Worm (Caenorhabditis elegans) whole organism, mixed stage, embryonic: ENCODE data around the gene F19B6.1.

Experiments used
- ceh-39 ChIP-seq: fragments of 150-350 bp; optimal IDR thresholded peaks from 2 replicates; lab custom pipeline; 2014; ENCODE audit warnings: missing biosample characterization, missing genetic modification characterization
- snpc-4 ChIP-seq: fragments of 150-350 bp; optimal IDR thresholded peaks from 2 replicates; lab custom pipeline; 2014; ENCODE audit warnings: missing biosample characterization, missing genetic modification characterization
- ztf-11 ChIP-seq: fragments of 150-350 bp; optimal IDR thresholded peaks from 2 replicates; lab custom pipeline; 2014; ENCODE audit warnings: missing biosample characterization, missing genetic modification characterization

DNA sequence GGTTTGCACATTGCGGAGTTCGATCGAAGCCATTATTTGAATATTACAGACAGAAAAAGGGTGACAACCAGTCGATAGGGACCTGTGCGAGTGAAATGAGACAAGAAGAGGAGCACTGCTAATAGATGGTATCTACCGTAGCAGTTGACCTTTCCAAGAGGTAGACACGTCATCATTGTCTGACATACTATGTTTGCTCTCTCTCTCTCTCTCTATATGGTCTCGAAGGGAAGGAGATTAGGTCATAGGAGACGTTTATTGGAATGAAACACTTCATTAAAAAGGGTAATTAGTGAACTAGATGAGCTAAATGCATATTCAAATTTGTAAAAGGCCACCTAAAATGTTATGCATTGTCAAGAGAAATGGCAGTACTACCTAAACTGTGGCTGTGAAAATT lies 40.1 kb upstream of the F19B6.1 start, which contains the start of gene atz-1:
- no peak for TF ChIP-seq snpc-4 (tag; lab: Kevin White, UChicago)
- peak; percentile 36 for TF ChIP-seq ceh-39 (tag; lab: Kevin White, UChicago)
- no peak for TF ChIP-seq ztf-11
